Fruit fly (Drosophila melanogaster): ENCODE measurements around the gene CG31156.

CG31156 gene

DNA sequence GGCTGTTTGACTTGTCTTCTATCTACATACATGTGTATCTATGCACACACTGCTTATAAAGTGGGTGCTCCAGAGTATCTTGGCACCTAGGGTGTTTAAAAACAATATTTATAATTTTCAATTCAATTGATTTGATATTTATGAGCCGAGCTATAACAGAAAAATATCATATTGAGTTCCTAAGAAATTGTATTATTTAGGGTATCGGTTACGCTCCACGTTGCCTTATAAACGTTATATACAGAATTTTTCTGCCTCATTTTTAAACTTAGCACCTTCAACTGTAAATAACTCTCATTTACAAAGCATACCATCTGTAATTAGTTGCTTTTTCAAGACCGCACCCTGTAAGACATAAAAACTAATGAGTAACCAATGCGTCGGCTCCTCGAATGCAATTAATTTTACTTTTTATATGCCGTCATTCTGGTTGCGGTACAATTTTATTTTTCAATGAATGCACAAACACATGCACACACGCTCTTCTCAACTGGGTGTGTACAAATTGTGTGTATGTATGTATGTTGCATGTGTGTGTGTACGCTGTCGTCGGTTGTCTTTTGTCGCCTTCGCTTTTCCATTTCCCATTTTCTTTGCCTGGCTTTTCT is 22.7 kb downstream of the CG31156 start (continued):
- peak; percentile 40; the same call in 1 of the 2 replicates for TF ChIP-seq CG4360 (GFP tag; IDR thresholded peaks at IDR 0.05)
- peak; percentile 37 for TF ChIP-seq CG18476 (GFP tag; optimal IDR thresholded peaks at IDR 0.05)
- no peak; the same call in none of the 2 replicates for TF ChIP-seq ranshi (GFP tag; IDR thresholded peaks at IDR 0.05)
- TF ChIP-seq CG31224 (GFP tag; IDR thresholded peaks at IDR 0.05), result no peak
- TF ChIP-seq CG10147 (GFP tag; optimal IDR thresholded peaks at IDR 0.05), result peak; percentile 30
- no peak for TF ChIP-seq CG6683 (GFP tag; optimal IDR thresholded peaks at IDR 0.05)
- TF ChIP-seq ATbp (GFP tag; optimal IDR thresholded peaks at IDR 0.05), result peak; percentile 68
- TF ChIP-seq CG11398 (GFP tag; optimal IDR thresholded peaks at IDR 0.05), result no peak
- peak; percentile 81 for TF ChIP-seq Sox100B (GFP tag; optimal IDR thresholded peaks at IDR 0.05)

DNA sequence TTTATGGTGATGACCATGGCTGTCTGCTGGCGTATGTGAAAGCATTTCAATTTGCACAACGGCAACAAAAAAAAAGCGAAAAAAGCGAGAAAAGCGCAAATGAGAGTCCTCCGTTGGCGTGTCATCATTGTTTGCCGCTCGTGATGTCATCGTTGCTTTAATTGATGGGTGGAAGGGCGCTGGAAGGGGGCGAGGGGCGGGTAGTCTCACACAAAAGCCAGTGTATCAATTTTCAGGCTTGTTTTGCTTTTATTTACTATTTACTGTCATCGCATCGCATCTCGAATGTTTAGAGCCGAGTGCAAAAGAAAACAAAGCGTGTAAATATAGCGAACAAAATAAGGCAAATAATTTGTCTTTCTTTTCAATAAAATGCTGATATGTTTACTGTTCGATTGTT is 24.1 kb downstream of the CG31156 start:
- no peak for TF ChIP-seq Doc3 (GFP tag; IDR thresholded peaks at IDR 0.05; ENCODE audit: partially characterized antibody)
- TF ChIP-seq aop (GFP tag; IDR thresholded peaks at IDR 0.05), result no peak
- peak; percentile 47; the same call in 2 of the 3 replicates for TF ChIP-seq CG17361 (GFP tag; IDR thresholded peaks at IDR 0.05)
- peak; percentile 35 for TF ChIP-seq ewg (GFP tag; optimal IDR thresholded peaks at IDR 0.05)
- TF ChIP-seq pan (optimal IDR thresholded peaks at IDR 0.05), result no peak
- TF ChIP-seq pan (GFP tag; optimal IDR thresholded peaks at IDR 0.05 in 1 of 2, IDR thresholded peaks at IDR 0.05 in 1 of 2), result peak in 1 of 2 experiments; percentile 50
- no peak for TF ChIP-seq CG13624 (GFP tag; optimal IDR thresholded peaks at IDR 0.05)
- TF ChIP-seq eyg (GFP tag; optimal IDR thresholded peaks at IDR 0.05), result no peak
- TF ChIP-seq CG15696 (tag; optimal IDR thresholded peaks at IDR 0.05), result peak; percentile 45
- TF ChIP-seq CG13296 (GFP tag; optimal IDR thresholded peaks at IDR 0.05), result peak; percentile 1
- no peak for TF ChIP-seq inv (GFP tag; IDR thresholded peaks at IDR 0.05; ENCODE audit: partially characterized antibody)
- no peak for TF ChIP-seq CG32772 (GFP tag; IDR thresholded peaks at IDR 0.05)
- peak; percentile 16; the same call in 1 of the 2 replicates for TF ChIP-seq seq (GFP tag; IDR thresholded peaks at IDR 0.05)
- TF ChIP-seq PHDP (tag; optimal IDR thresholded peaks at IDR 0.05), result peak; percentile 72
- TF ChIP-seq shn (GFP tag; optimal IDR thresholded peaks at IDR 0.05), result no peak
- no peak for TF ChIP-seq Spps (tag; optimal IDR thresholded peaks at IDR 0.05)
- no peak for TF ChIP-seq cwo (GFP tag; optimal IDR thresholded peaks at IDR 0.05)
- peak; percentile 48 for TF ChIP-seq CG14710 (tag; optimal IDR thresholded peaks at IDR 0.05)
- no peak for TF ChIP-seq klu (GFP tag; IDR thresholded peaks at IDR 0.05)
- TF ChIP-seq CG10366 (GFP tag; IDR thresholded peaks at IDR 0.05), result no peak
- 0 out of 3 replicates have a peak, but pooled peaks have one; percentile 55 for TF ChIP-seq otp (GFP tag; IDR thresholded peaks at IDR 0.05)
- no peak for TF ChIP-seq yki (optimal IDR thresholded peaks at IDR 0.05)
- no peak for TF ChIP-seq prd (optimal IDR thresholded peaks at IDR 0.05)
- TF ChIP-seq prd (GFP tag; IDR thresholded peaks at IDR 0.05), result no peak
- no peak for TF ChIP-seq Taf1 (GFP tag; IDR thresholded peaks at IDR 0.05)
- peak; percentile 67 for TF ChIP-seq fd64A (GFP tag; optimal IDR thresholded peaks at IDR 0.05)
- TF ChIP-seq CkIIα-i1 (GFP tag; IDR thresholded peaks at IDR 0.05), result no peak
- TF ChIP-seq sqz (GFP tag; optimal IDR thresholded peaks at IDR 0.05), result peak; percentile 12
- peak; percentile 42; the same call in 1 of the 2 replicates for TF ChIP-seq Drgx (GFP tag; IDR thresholded peaks at IDR 0.05)
- TF ChIP-seq CG17328 (GFP tag; IDR thresholded peaks at IDR 0.05), result no peak
- no peak for TF ChIP-seq fru (optimal IDR thresholded peaks at IDR 0.05)
- TF ChIP-seq slou (GFP tag; optimal IDR thresholded peaks at IDR 0.05), result no peak
- TF ChIP-seq da (GFP tag; optimal IDR thresholded peaks at IDR 0.05), result no peak
- TF ChIP-seq gsb-n (tag; optimal IDR thresholded peaks at IDR 0.05), result peak; percentile 69
- TF ChIP-seq pfk (GFP tag; optimal IDR thresholded peaks at IDR 0.05), result peak; percentile 20
- no peak for TF ChIP-seq peb (GFP tag; IDR thresholded peaks at IDR 0.05)
- no peak for TF ChIP-seq al (GFP tag; IDR thresholded peaks at IDR 0.05)
- TF ChIP-seq Lpt (GFP tag; optimal IDR thresholded peaks at IDR 0.05), result no peak
- TF ChIP-seq CG12391 (tag; optimal IDR thresholded peaks at IDR 0.05), result peak; percentile 29
- peak; percentile 5 for TF ChIP-seq phol (tag; optimal IDR thresholded peaks at IDR 0.05)
- TF ChIP-seq CG13894 (tag; optimal IDR thresholded peaks at IDR 0.05), result no peak
- no peak for TF ChIP-seq E2f1 (GFP tag; IDR thresholded peaks at IDR 0.05)
